Fruit fly (Drosophila melanogaster) whole organism, adult: Measurements from ENCODE around the gene CG15765.

Experiments
- CG11617 ChIP-seq: fragments of 200-800 bp; sonication (Bioruptor generic); optimal IDR thresholded peaks from 2 replicates; lab custom pipeline; 2017; ENCODE audit warnings: mild to moderate bottlenecking, missing biosample characterization, missing genetic modification reagents, missing genetic modification characterization
- CG12768 ChIP-seq: fragments of 200-800 bp; sonication (Bioruptor generic); optimal IDR thresholded peaks from 2 replicates; lab custom pipeline; 2017; ENCODE audit warnings: missing biosample characterization, missing genetic modification characterization, mild to moderate bottlenecking, moderate library complexity, missing genetic modification reagents
- CG14711 ChIP-seq: fragments of 200-800 bp; sonication (Bioruptor generic); optimal IDR thresholded peaks from 2 replicates; lab custom pipeline; 2018; ENCODE audit warnings: missing biosample characterization, mild to moderate bottlenecking, missing genetic modification characterization, moderate library complexity
- CG1620 ChIP-seq: fragments of 200-800 bp; sonication (Bioruptor generic); optimal IDR thresholded peaks from 2 replicates; lab custom pipeline; 2016; ENCODE audit warnings: missing biosample characterization, missing genetic modification characterization
- CG33017 ChIP-seq: fragments of 200-800 bp; sonication (Bioruptor generic); optimal IDR thresholded peaks from 2 replicates; lab custom pipeline; 2018; ENCODE audit warnings: missing biosample characterization, mild to moderate bottlenecking, missing genetic modification characterization, moderate library complexity
- CG5204 ChIP-seq: fragments of 200-800 bp; sonication (Bioruptor generic); optimal IDR thresholded peaks from 2 replicates; lab custom pipeline; 2016; ENCODE audit warnings: missing biosample characterization, missing genetic modification characterization
- CG7045 ChIP-seq: fragments of 200-800 bp; sonication (Bioruptor generic); optimal IDR thresholded peaks from 2 replicates; lab custom pipeline; 2017; ENCODE audit warnings: missing biosample characterization, mild to moderate bottlenecking, missing genetic modification characterization
- CG7101 ChIP-seq: fragments of 200-800 bp; sonication (Bioruptor generic); optimal IDR thresholded peaks from 2 replicates; lab custom pipeline; 2018; ENCODE audit warnings: missing biosample characterization, mild to moderate bottlenecking, missing genetic modification characterization, moderate library complexity
- Clk ChIP-seq: fragments of 200-800 bp; sonication (Bioruptor generic); optimal IDR thresholded peaks from 2 replicates; lab custom pipeline; 2017; ENCODE audit warnings: missing biosample characterization, missing genetic modification characterization
- Crg-1 ChIP-seq: fragments of 200-800 bp; sonication (Bioruptor generic); optimal IDR thresholded peaks from 2 replicates; lab custom pipeline; 2016; ENCODE audit warnings: missing biosample characterization, missing genetic modification characterization
- Hr96 ChIP-seq: fragments of 200-800 bp; sonication (Bioruptor generic); optimal IDR thresholded peaks from 2 replicates; lab custom pipeline; 2016; ENCODE audit warnings: missing biosample characterization, missing genetic modification characterization
- Mnt ChIP-seq: fragments of 200-800 bp; sonication (Bioruptor generic); optimal IDR thresholded peaks from 2 replicates; lab custom pipeline; 2016; ENCODE audit warnings: missing biosample characterization, mild to moderate bottlenecking, missing genetic modification characterization
- bab1 ChIP-seq: fragments of 200-800 bp; sonication (Bioruptor generic); optimal IDR thresholded peaks from 3 replicates; lab custom pipeline; 2019; ENCODE audit warnings: missing biosample characterization, mild to moderate bottlenecking, missing genetic modification characterization, moderate library complexity
- cic ChIP-seq: fragments of 200-800 bp; sonication (Bioruptor generic); optimal IDR thresholded peaks from 2 replicates; lab custom pipeline; 2017; ENCODE audit warnings: missing biosample characterization, mild to moderate bottlenecking, missing genetic modification characterization, moderate library complexity
- cnc ChIP-seq, 2 experiments: fragments of >200 bp; optimal IDR thresholded peaks; 2 replicates each; lab custom pipeline; 2017
- kay ChIP-seq: fragments of 200-800 bp; sonication (Bioruptor generic); peaks from one replicate; lab custom pipeline; 2016; ENCODE audit warnings: missing biosample characterization, missing genetic modification characterization, borderline replicate concordance
- ovo ChIP-seq: fragments of 200-800 bp; sonication (Bioruptor generic); optimal IDR thresholded peaks from 2 replicates; lab custom pipeline; 2016; ENCODE audit warnings: missing biosample characterization, missing genetic modification characterization
- pad ChIP-seq: fragments of 200-800 bp; sonication (Bioruptor generic); optimal IDR thresholded peaks from 3 replicates; lab custom pipeline; 2017; ENCODE audit warnings: missing biosample characterization, missing genetic modification characterization, mild to moderate bottlenecking, moderate library complexity, missing genetic modification reagents
- tj ChIP-seq: fragments of 200-800 bp; sonication (Bioruptor generic); optimal IDR thresholded peaks from 3 replicates; lab custom pipeline; 2017; ENCODE audit warnings: missing biosample characterization, mild to moderate bottlenecking, missing genetic modification characterization, moderate library complexity
- toe ChIP-seq: fragments of 200-800 bp; sonication (Bioruptor generic); optimal IDR thresholded peaks from 2 replicates; lab custom pipeline; 2016; ENCODE audit warnings: missing biosample characterization, missing genetic modification characterization

Gene CG15765

dm6 chrX:5783260-5784040 is 34.9 kb upstream of the CG15765 start:
- TF ChIP-seq CG11617 (GFP tag; lab: Kevin White, UChicago), result no peak
- TF ChIP-seq Clk, result no peak
- no peak for TF ChIP-seq cnc (optimal IDR thresholded peaks at IDR 0.05; lab: Kevin White, UChicago)
- no peak for TF ChIP-seq cic
- TF ChIP-seq CG7045 (GFP tag; lab: Kevin White, UChicago), result no peak
- no peak for TF ChIP-seq Mnt
- TF ChIP-seq Crg-1 (GFP tag; lab: Kevin White, UChicago), result no peak
- no peak for TF ChIP-seq CG14711 (tag; lab: Kevin White, UChicago)
- TF ChIP-seq CG33017, result no peak
- TF ChIP-seq CG12768 (GFP tag; lab: Kevin White, UChicago), result no peak
- TF ChIP-seq CG5204, result no peak
- TF ChIP-seq CG7101 (tag; lab: Kevin White, UChicago), result no peak
- TF ChIP-seq pad (GFP tag; lab: Kevin White, UChicago), result no peak
- TF ChIP-seq ovo (GFP tag; lab: Kevin White, UChicago), result no peak

DNA sequence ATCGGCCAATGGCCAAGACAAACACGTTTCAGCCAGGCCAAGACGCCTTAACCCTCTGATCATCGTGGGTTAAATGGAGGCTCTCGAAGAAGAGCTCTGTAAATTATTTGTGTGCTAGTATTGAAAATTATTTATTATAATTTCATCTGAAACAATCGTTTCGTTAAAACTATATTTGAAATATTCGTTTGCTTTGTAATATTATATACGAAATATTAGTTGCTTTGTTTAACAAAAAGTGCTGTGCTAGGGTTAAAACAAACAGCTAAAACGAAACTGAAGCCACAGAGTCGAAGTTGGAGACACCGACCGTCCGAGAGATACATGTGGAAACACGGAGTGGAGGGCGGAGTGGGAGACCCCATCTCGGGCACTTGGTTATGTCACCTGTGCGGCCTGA is 31.8 kb upstream of the CG15765 start:
- TF ChIP-seq CG1620 (GFP tag; lab: Kevin White, UChicago) (no peak), Crg-1 (GFP tag; lab: Kevin White, UChicago) (no peak), CG5204 (no peak), Mnt (no peak), CG14711 (tag; lab: Kevin White, UChicago) (no peak), bab1 (GFP tag; lab: Kevin White, UChicago) (no peak), ovo (GFP tag; lab: Kevin White, UChicago) (no peak), Clk (no peak), pad (GFP tag; lab: Kevin White, UChicago) (no peak), CG12768 (GFP tag; lab: Kevin White, UChicago) (no peak), cic (no peak), CG11617 (GFP tag; lab: Kevin White, UChicago) (no peak), CG7045 (GFP tag; lab: Kevin White, UChicago) (no peak), Hr96 (GFP tag; lab: Kevin White, UChicago) (no peak), cnc (optimal IDR thresholded peaks at IDR 0.05; lab: Kevin White, UChicago) (no peak), CG7101 (tag; lab: Kevin White, UChicago) (no peak), toe (GFP tag; lab: Kevin White, UChicago) (no peak), CG33017 (no peak), tj (no peak), kay (no peak)

DNA sequence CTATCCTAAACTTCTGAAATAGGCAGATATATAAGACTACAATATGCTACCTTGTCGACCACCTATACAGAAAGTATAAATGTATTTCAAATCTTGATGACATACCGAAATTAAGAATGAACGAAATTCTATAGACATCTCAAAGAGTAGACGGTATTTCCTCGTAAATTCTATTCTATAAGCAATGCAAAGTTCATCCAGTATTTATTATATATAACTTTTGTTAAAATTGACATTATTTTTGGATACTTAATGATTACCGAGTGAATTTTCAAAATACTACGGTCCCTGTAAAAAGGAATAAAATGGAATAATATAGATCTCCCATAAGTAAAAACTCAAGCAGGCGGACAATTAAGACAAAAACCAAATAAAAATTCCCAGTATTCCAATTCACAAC is 29.2 kb upstream of the CG15765 start, which contains the start of gene CG15767:
CG15767 (plus strand) TSS at position 301 of the 400 bp plus-strand sequence.
- TF ChIP-seq CG1620 (GFP tag; lab: Kevin White, UChicago) (no peak), Mnt (no peak), pad (GFP tag; lab: Kevin White, UChicago) (no peak), CG12768 (GFP tag; lab: Kevin White, UChicago) (no peak), Clk (no peak), toe (GFP tag; lab: Kevin White, UChicago) (no peak), Hr96 (GFP tag; lab: Kevin White, UChicago) (no peak), CG14711 (tag; lab: Kevin White, UChicago) (no peak), CG5204 (no peak), tj (no peak), CG11617 (GFP tag; lab: Kevin White, UChicago) (no peak), Crg-1 (GFP tag; lab: Kevin White, UChicago) (no peak), cic (no peak), CG33017 (no peak)

dm6 chrX:5791840-5792239 is 26.5 kb upstream of the CG15765 start, which contains the start of gene CG12239:
Gene CG12239, plus strand, starts transcription at chrX:5792140.
- TF ChIP-seq toe (GFP tag; lab: Kevin White, UChicago), result no peak
- TF ChIP-seq CG7045 (GFP tag; lab: Kevin White, UChicago), result no peak
- no peak for TF ChIP-seq CG33017
- no peak for TF ChIP-seq ovo (GFP tag; lab: Kevin White, UChicago)

DNA sequence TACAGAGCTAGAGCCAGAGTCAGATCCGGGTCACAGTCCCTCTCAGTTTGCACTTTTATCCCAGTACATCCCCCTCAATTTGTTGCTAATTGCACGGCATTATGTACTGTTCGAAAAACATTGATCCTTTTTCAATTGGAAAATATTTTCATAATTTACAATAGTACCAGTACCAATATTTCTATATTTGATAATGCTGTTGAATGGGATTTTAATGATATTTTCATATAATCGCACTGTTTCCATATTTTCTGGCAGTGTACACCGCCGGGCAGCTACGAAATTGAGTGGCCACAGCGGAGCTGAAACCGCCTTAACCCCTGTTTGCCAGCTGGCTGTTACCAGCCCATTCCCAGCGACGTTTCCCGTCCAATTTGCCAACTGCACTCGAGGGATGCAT is 17.7 kb upstream of the CG15765 start:
- TF ChIP-seq bab1 (GFP tag; lab: Kevin White, UChicago) (no peak), cnc (optimal IDR thresholded peaks at IDR 0.05; lab: Kevin White, UChicago) (no peak), CG5204 (no peak), CG1620 (GFP tag; lab: Kevin White, UChicago) (no peak), CG11617 (GFP tag; lab: Kevin White, UChicago) (no peak), tj (no peak), ovo (GFP tag; lab: Kevin White, UChicago) (no peak), Crg-1 (GFP tag; lab: Kevin White, UChicago) (no peak)

- TF ChIP-seq Hr96 (GFP tag; lab: Kevin White, UChicago) (no peak), CG1620 (GFP tag; lab: Kevin White, UChicago) (no peak), Clk (no peak), kay (no peak), cic (no peak), CG14711 (tag; lab: Kevin White, UChicago) (no peak)
Observed at dm6 chrX:5804377-5804776, 14.0 kb upstream of the CG15765 start, which contains the start of gene Cpr5C. Gene Cpr5C, plus strand, starts transcription at chrX:5804677.

DNA sequence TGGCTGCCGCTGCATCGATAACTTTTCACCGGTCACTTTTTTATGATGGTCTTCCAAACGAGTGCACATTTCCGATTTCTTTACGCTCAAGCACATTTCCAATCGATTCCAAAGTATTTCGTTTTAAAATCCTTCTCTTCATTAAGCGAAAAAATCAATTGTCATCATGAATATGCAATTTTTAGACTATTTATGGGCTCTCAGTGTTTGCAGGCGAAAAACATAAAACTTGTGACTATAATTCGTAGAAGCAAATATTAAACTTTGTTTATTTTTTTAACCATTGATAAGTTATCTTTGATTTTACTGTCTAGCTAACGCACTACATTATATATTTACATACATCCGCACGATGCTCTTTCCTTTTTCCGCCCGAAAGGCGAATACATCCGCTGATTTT is 9.7 kb upstream of the CG15765 start, which contains the start of gene Prosbeta2R1:
Prosbeta2R1 (plus strand) TSS at position 301 of the 400 bp plus-strand sequence.
- TF ChIP-seq CG7045 (GFP tag; lab: Kevin White, UChicago) (no peak), bab1 (GFP tag; lab: Kevin White, UChicago) (no peak), CG5204 (no peak), CG7101 (tag; lab: Kevin White, UChicago) (no peak), CG11617 (GFP tag; lab: Kevin White, UChicago) (no peak), Hr96 (GFP tag; lab: Kevin White, UChicago) (no peak), cnc (optimal IDR thresholded peaks at IDR 0.05; lab: Kevin White, UChicago) (no peak)
